Worm (Caenorhabditis elegans): Measurements from ENCODE around the gene clec-34.

The clec-34 gene

ce11 chrV:16744783-16745182 lies 9.2 kb downstream of the clec-34 start (continued):
- TF ChIP-seq attf-6 (GFP tag; IDR thresholded peaks at IDR 0.05) (peak; percentile 93), cebp-1 (GFP tag; IDR thresholded peaks at IDR 0.05) (no peak), cebp-1 (tag; optimal IDR thresholded peaks at IDR 0.05) (no peak), dpff-1 (tag; optimal IDR thresholded peaks at IDR 0.05) (no peak), tlf-1 (GFP tag; optimal IDR thresholded peaks at IDR 0.05) (peak; percentile 48), C17E4.6 (GFP tag; IDR thresholded peaks at IDR 0.05) (peak; percentile 63; the same call in 1 of the 2 replicates), rcor-1 (GFP tag; IDR thresholded peaks at IDR 0.05) (peak; percentile 68; the same call in 1 of the 2 replicates), madf-8 (GFP tag; conservative IDR thresholded peaks at IDR 0.05) (peak; percentile 63), ama-1 (optimal IDR thresholded peaks at IDR 0.05) (no peak), ama-1 (GFP tag; optimal IDR thresholded peaks at IDR 0.05) (no peak), rpc-1 (optimal IDR thresholded peaks at IDR 0.05) (no peak), rpc-1 (tag; optimal IDR thresholded peaks at IDR 0.05) (no peak), madf-3 (GFP tag; IDR thresholded peaks at IDR 0.05) (peak; percentile 75; the same call in 1 of the 2 replicates), T07F8.4 (tag; optimal IDR thresholded peaks at IDR 0.05) (no peak), xnd-1 (tag; optimal IDR thresholded peaks at IDR 0.05) (peak; percentile 61), F33H1.4 (GFP tag; IDR thresholded peaks at IDR 0.05) (no peak; the same call in 1 of the 2 replicates), Y95B8A.8 (GFP tag; IDR thresholded peaks at IDR 0.05) (peak; percentile 95), madf-6 (GFP tag; IDR thresholded peaks at IDR 0.05) (peak; percentile 78), nhr-27 (tag; optimal IDR thresholded peaks at IDR 0.05) (no peak), zfh-2 (GFP tag; conservative IDR thresholded peaks at IDR 0.05) (no peak), lin-54 (GFP tag; optimal IDR thresholded peaks at IDR 0.05) (peak; percentile 38), akir-1 (GFP tag; optimal IDR thresholded peaks at IDR 0.05) (no peak), repo-1 (tag; optimal IDR thresholded peaks at IDR 0.05) (peak; percentile 59), ceh-40 (GFP tag; IDR thresholded peaks at IDR 0.05) (no peak), ztf-25 (GFP tag; IDR thresholded peaks at IDR 0.05) (0 out of 2 replicates have a peak, but pooled peaks have one; percentile 11), cebp-2 (GFP tag; IDR thresholded peaks at IDR 0.05) (no peak), attf-5 (GFP tag; optimal IDR thresholded peaks at IDR 0.05) (no peak), lin-35 (GFP tag; optimal IDR thresholded peaks at IDR 0.05) (no peak), Y56A3A.18 (GFP tag; IDR thresholded peaks at IDR 0.05) (0 out of 2 replicates have a peak, but pooled peaks have one; percentile 53), Y53G8AR.9 (GFP tag; conservative IDR thresholded peaks at IDR 0.05) (peak; percentile 87), egl-44 (GFP tag; IDR thresholded peaks at IDR 0.05) (peak; percentile 27; the same call in 1 of the 2 replicates), hmg-1.2 (GFP tag; IDR thresholded peaks at IDR 0.05) (peak; percentile 36), D2030.7 (GFP tag; IDR thresholded peaks at IDR 0.05) (peak; percentile 80), nhr-179 (tag; optimal IDR thresholded peaks at IDR 0.05) (no peak)

- TF ChIP-seq pha-4 (tag; optimal IDR thresholded peaks at IDR 0.05) (no peak), zfh-2 (GFP tag; conservative IDR thresholded peaks at IDR 0.05) (peak; percentile 74), egrh-3 (GFP tag; IDR thresholded peaks at IDR 0.05) (peak; percentile 63; the same call in 1 of the 2 replicates), F37B4.10 (GFP tag; IDR thresholded peaks at IDR 0.05) (no peak), dox-1 (GFP tag; IDR thresholded peaks at IDR 0.05) (0 out of 2 replicates have a peak, but pooled peaks have one; percentile 21)
Measured at ce11 chrV:16745214-16745613, 9.6 kb downstream of the clec-34 start.
